Fruit fly (Drosophila melanogaster) S2 (cell line): ENCODE results near the gene Cyp4d2.

Experiments used
- CG8478 ChIP-seq: fragments of >200 bp; optimal IDR thresholded peaks from 2 replicates; lab custom pipeline; 2018
- CTCF ChIP-seq, 2 experiments: fragments of >200 bp; optimal IDR thresholded peaks; 2 replicates each; lab custom pipeline; 2018

- TF ChIP-seq CTCF (optimal IDR thresholded peaks at IDR 0.05; lab: Kevin White, UChicago) (no peak), CG8478 (no peak)
Observed at dm6 chrX:2141159-2141853, 34.5 kb upstream of the Cyp4d2 start, which contains the start of gene D2hgdh.
